Worm (Caenorhabditis elegans) whole organism, young adult: ENCODE measurements around the gene F35F10.1.

Experiments
- B0336.3 ChIP-seq: fragments of 200-800 bp; sonication (Bioruptor generic); IDR thresholded peaks from 2 replicates; pipeline ENCODE4 v1.3.6; 2022; ENCODE audit warnings: missing genetic modification characterization, missing compliant biosample characterization
- C06A6.2 ChIP-seq: fragments of 200-800 bp; sonication (Bioruptor generic); conservative IDR thresholded peaks from 2 replicates; pipeline ENCODE4 v1.3.6; 2022; ENCODE audit warnings: missing genetic modification characterization, missing compliant biosample characterization
- C17E4.6 ChIP-seq: fragments of 200-800 bp; sonication (Bioruptor generic); IDR thresholded peaks from 2 replicates; pipeline ENCODE4 v1.3.6; 2022; ENCODE audit warnings: missing genetic modification reagents, missing genetic modification characterization, missing compliant biosample characterization
- D2030.7 ChIP-seq: fragments of 200-800 bp; sonication (Bioruptor generic); IDR thresholded peaks from 2 replicates; pipeline ENCODE4 v1.3.6; 2022; ENCODE audit warnings: missing genetic modification reagents, missing genetic modification characterization, missing compliant biosample characterization
- F33H1.4 ChIP-seq: fragments of 200-800 bp; sonication (Bioruptor generic); IDR thresholded peaks from 2 replicates; pipeline ENCODE4 v1.3.6; 2022; ENCODE audit warnings: missing genetic modification reagents, missing genetic modification characterization, missing compliant biosample characterization
- F49E8.2 ChIP-seq: sonication (generic microtip); optimal IDR thresholded peaks from 3 replicates; lab custom pipeline; 2017; ENCODE audit warnings: missing genetic modification characterization, mild to moderate bottlenecking, missing compliant biosample characterization, antibody characterized with exemption, moderate library complexity; ENCODE audit not compliant: insufficient read depth
- F52B5.7 ChIP-seq: sonication (generic microtip); optimal IDR thresholded peaks from 2 replicates; lab custom pipeline; 2016; ENCODE audit warnings: mild to moderate bottlenecking, missing genetic modification characterization, missing compliant biosample characterization
- F55B11.4 ChIP-seq: sonication (generic microtip); optimal IDR thresholded peaks from 2 replicates; lab custom pipeline; 2016; ENCODE audit warnings: missing compliant biosample characterization, missing genetic modification characterization, borderline replicate concordance; ENCODE audit not compliant: insufficient read depth
- Y67H2A.10 ChIP-seq: fragments of 200-800 bp; sonication (Bioruptor generic); conservative IDR thresholded peaks from 2 replicates; pipeline ENCODE4 v1.3.6; 2022; ENCODE audit warnings: missing genetic modification reagents, missing genetic modification characterization, missing compliant biosample characterization
- Y79H2A.3 ChIP-seq: fragments of 200-800 bp; sonication (Bioruptor generic); conservative IDR thresholded peaks from 2 replicates; pipeline ENCODE4 v1.3.6; 2022; ENCODE audit warnings: missing genetic modification reagents, missing genetic modification characterization, missing compliant biosample characterization
- Y95B8A.8 ChIP-seq: fragments of 200-800 bp; sonication (Bioruptor generic); IDR thresholded peaks from 2 replicates; pipeline ENCODE4 v1.3.6; 2022; ENCODE audit warnings: missing genetic modification reagents, missing genetic modification characterization, missing compliant biosample characterization
- attf-3 ChIP-seq: fragments of 200-800 bp; sonication (Bioruptor generic); conservative IDR thresholded peaks from 2 replicates; pipeline ENCODE4 v1.3.6; 2022; ENCODE audit warnings: missing genetic modification reagents, missing genetic modification characterization, missing compliant biosample characterization
- bed-2 ChIP-seq: fragments of 200-800 bp; sonication (Bioruptor generic); IDR thresholded peaks from 2 replicates; pipeline ENCODE4 v1.3.6; 2022; ENCODE audit warnings: missing genetic modification reagents, missing genetic modification characterization, missing compliant biosample characterization
- ccch-3 ChIP-seq: fragments of 200-800 bp; sonication (Bioruptor generic); optimal IDR thresholded peaks from 2 replicates; lab custom pipeline; 2018; ENCODE audit warnings: mild to moderate bottlenecking, missing genetic modification characterization, missing compliant biosample characterization
- ceh-40 ChIP-seq: fragments of 200-800 bp; sonication (Bioruptor generic); IDR thresholded peaks from 2 replicates; pipeline ENCODE4 v1.3.6; 2022; ENCODE audit warnings: missing genetic modification characterization, missing compliant biosample characterization
- ceh-79 ChIP-seq: sonication (generic microtip); optimal IDR thresholded peaks from 2 replicates; lab custom pipeline; 2017; ENCODE audit warnings: mild to moderate bottlenecking, missing genetic modification characterization, missing compliant biosample characterization
- egl-18 ChIP-seq: fragments of 200-800 bp; sonication (Bioruptor generic); IDR thresholded peaks from 2 replicates; pipeline ENCODE4 v1.3.6; 2022; ENCODE audit warnings: missing genetic modification reagents, missing genetic modification characterization, missing compliant biosample characterization
- egrh-3 ChIP-seq: fragments of 200-800 bp; sonication (Bioruptor generic); IDR thresholded peaks from 2 replicates; pipeline ENCODE4 v1.3.6; 2022; ENCODE audit warnings: missing genetic modification reagents, missing genetic modification characterization, missing compliant biosample characterization
- ekl-4 ChIP-seq: fragments of 200-800 bp; sonication (Bioruptor generic); IDR thresholded peaks from 2 replicates; pipeline ENCODE4 v1.3.6; 2022; ENCODE audit warnings: missing genetic modification reagents, missing genetic modification characterization, missing compliant biosample characterization
- fkh-3 ChIP-seq: sonication (generic microtip); optimal IDR thresholded peaks from 2 replicates; lab custom pipeline; 2016; ENCODE audit warnings: mild to moderate bottlenecking, missing genetic modification characterization, missing compliant biosample characterization
- hmg-20 ChIP-seq: fragments of 200-800 bp; sonication (Bioruptor generic); IDR thresholded peaks from 2 replicates; pipeline ENCODE4 v1.3.6; 2022; ENCODE audit warnings: missing genetic modification reagents, missing genetic modification characterization, missing compliant biosample characterization
- let-607 ChIP-seq, 2 experiments: fragments of 200-800 bp in 1 of 2; sonication (Bioruptor generic) in 1 of 2; sonication (generic microtip) in 1 of 2; optimal IDR thresholded peaks; 2 replicates each; lab custom pipeline; 2016 to 2018; ENCODE audit warnings: mild to moderate bottlenecking in 2 of 2, missing compliant biosample characterization in 2 of 2, missing genetic modification characterization in 2 of 2, moderate library complexity in 2 of 2, missing genotype in 1 of 2
- lir-1 ChIP-seq: fragments of 200-800 bp; sonication (Bioruptor generic); conservative IDR thresholded peaks from 2 replicates; pipeline ENCODE4 v1.3.6; 2022; ENCODE audit warnings: missing genetic modification reagents, missing genetic modification characterization, missing compliant biosample characterization
- lsl-1 ChIP-seq: fragments of 200-800 bp; sonication (Bioruptor generic); optimal IDR thresholded peaks from 2 replicates; lab custom pipeline; 2018; ENCODE audit warnings: mild to moderate bottlenecking, missing genetic modification characterization, moderate library complexity, missing compliant biosample characterization
- madf-3 ChIP-seq: fragments of 200-800 bp; sonication (Bioruptor generic); IDR thresholded peaks from 2 replicates; pipeline ENCODE4 v1.3.6; 2022; ENCODE audit warnings: missing genetic modification reagents, missing genetic modification characterization, missing compliant biosample characterization
- madf-8 ChIP-seq: fragments of 200-800 bp; sonication (Bioruptor generic); conservative IDR thresholded peaks from 2 replicates; pipeline ENCODE4 v1.3.6; 2022; ENCODE audit warnings: missing genetic modification reagents, missing genetic modification characterization, missing compliant biosample characterization
- mes-4 ChIP-seq: sonication (generic microtip); optimal IDR thresholded peaks from 2 replicates; lab custom pipeline; 2016; ENCODE audit warnings: missing genotype, missing genetic modification characterization, missing compliant biosample characterization
- nfya-2 ChIP-seq: fragments of 200-800 bp; sonication (Bioruptor generic); IDR thresholded peaks from 2 replicates; pipeline ENCODE4 v1.3.6; 2022; ENCODE audit warnings: missing genetic modification reagents, missing genetic modification characterization, missing compliant biosample characterization
- nhr-80 ChIP-seq: sonication (generic microtip); optimal IDR thresholded peaks from 2 replicates; lab custom pipeline; 2016; ENCODE audit warnings: missing genetic modification characterization, missing compliant biosample characterization
- rec-8 ChIP-seq, 2 experiments: sonication (generic microtip); optimal IDR thresholded peaks; 2 replicates each; lab custom pipeline; 2016; ENCODE audit warnings: mild to moderate bottlenecking in 2 of 2, missing genetic modification characterization in 2 of 2, missing genetic modification reagents in 2 of 2, missing genotype in 2 of 2, missing biosample characterization in 1 of 2, missing compliant biosample characterization in 1 of 2, moderate library complexity in 1 of 2
- sdz-38 ChIP-seq: sonication (generic microtip); optimal IDR thresholded peaks from 2 replicates; lab custom pipeline; 2016; ENCODE audit warnings: missing genotype, missing genetic modification characterization, missing compliant biosample characterization
- sea-2 ChIP-seq: fragments of 200-800 bp; sonication (Bioruptor generic); IDR thresholded peaks from 2 replicates; pipeline ENCODE4 v1.3.6; 2022; ENCODE audit warnings: missing genetic modification characterization, missing compliant biosample characterization
- snpc-4 ChIP-seq, 5 experiments: fragments of 150-350 bp in 1 of 5; sonication (generic microtip) in 4 of 5; optimal IDR thresholded peaks; 2 replicates each; lab custom pipeline; 2014 to 2018; ENCODE audit warnings: missing genetic modification characterization in 5 of 5, missing biosample characterization in 3 of 5, antibody characterized with exemption in 2 of 5, mild to moderate bottlenecking in 2 of 5, missing compliant biosample characterization in 2 of 5, missing genotype in 2 of 5, moderate library complexity in 2 of 5, missing genetic modification reagents in 1 of 5
- sptf-2 ChIP-seq: fragments of 200-800 bp; sonication (Bioruptor generic); optimal IDR thresholded peaks from 2 replicates; lab custom pipeline; 2018; ENCODE audit warnings: mild to moderate bottlenecking, missing genetic modification characterization, missing compliant biosample characterization
- unc-130 ChIP-seq: sonication (generic microtip); optimal IDR thresholded peaks from 2 replicates; lab custom pipeline; 2016; ENCODE audit warnings: missing genetic modification reagents, missing genetic modification characterization, missing compliant biosample characterization
- unc-62 ChIP-seq: fragments of 150-350 bp; optimal IDR thresholded peaks from 2 replicates; lab custom pipeline; 2014; ENCODE audit warnings: missing biosample characterization, missing genetic modification reagents, missing genetic modification characterization
- ztf-25 ChIP-seq: fragments of 200-800 bp; sonication (Bioruptor generic); IDR thresholded peaks from 2 replicates; pipeline ENCODE4 v1.3.6; 2022; ENCODE audit warnings: missing genetic modification reagents, missing genetic modification characterization, missing compliant biosample characterization
- ztf-26 ChIP-seq: sonication (generic microtip); optimal IDR thresholded peaks from 2 replicates; lab custom pipeline; 2017; ENCODE audit warnings: missing genetic modification characterization, missing compliant biosample characterization

Gene F35F10.1

ce11 chrV:3280009-3280408 lies 36.1 kb upstream of the F35F10.1 start, which contains the start of gene T28A11.2:
TSS of gene T28A11.2 (plus strand) at chrV:3280379.
- TF ChIP-seq hmg-20 (no peak), ekl-4 (GFP tag; lab: Robert Waterston, UW) (no peak), fkh-3 (tag; lab: Kevin White, UChicago) (no peak), attf-3 (GFP tag; lab: Robert Waterston, UW) (no peak), C17E4.6 (no peak), rec-8 (tag; optimal IDR thresholded peaks at IDR 0.05; lab: Kevin White, UChicago) (no peak), B0336.3 (GFP tag; lab: Robert Waterston, UW) (no peak), C06A6.2 (GFP tag; lab: Robert Waterston, UW) (no peak), egrh-3 (GFP tag; lab: Robert Waterston, UW) (no peak), lsl-1 (GFP tag; lab: Kevin White, UChicago) (no peak), nhr-80 (tag; lab: Kevin White, UChicago) (no peak), bed-2 (no peak), Y67H2A.10 (GFP tag; lab: Robert Waterston, UW) (no peak), egl-18 (GFP tag; lab: Robert Waterston, UW) (no peak)

- TF ChIP-seq unc-130 (GFP tag; lab: Kevin White, UChicago) (no peak), madf-3 (GFP tag; lab: Robert Waterston, UW) (0 out of 2 replicates have a peak, but pooled peaks have one; percentile 28)
Measured at ce11 chrV:3281523-3281922, 34.6 kb upstream of the F35F10.1 start, which contains the start of gene T28A11.25. TSS of gene T28A11.25 (plus strand) at chrV:3281823.

ce11 chrV:3282957-3283356 lies 33.1 kb upstream of the F35F10.1 start, which contains the start of gene str-64:
TSS of gene str-64 (plus strand) at chrV:3283257.
- no peak for TF ChIP-seq ztf-26 (tag; lab: Kevin White, UChicago)
- TF ChIP-seq mes-4 (tag; lab: Kevin White, UChicago) = no peak
- TF ChIP-seq sptf-2 (GFP tag; lab: Kevin White, UChicago) = no peak
- no peak for TF ChIP-seq ceh-40 (GFP tag; lab: Robert Waterston, UW)
- TF ChIP-seq ztf-25 (GFP tag; lab: Robert Waterston, UW) = no peak
- TF ChIP-seq ccch-3 (GFP tag; lab: Kevin White, UChicago) = no peak
- TF ChIP-seq snpc-4 (GFP tag; optimal IDR thresholded peaks at IDR 0.05; lab: Kevin White, UChicago) = no peak
- TF ChIP-seq snpc-4 (tag; optimal IDR thresholded peaks at IDR 0.05; lab: Kevin White, UChicago) = no peak
- no peak for TF ChIP-seq ekl-4 (GFP tag; lab: Robert Waterston, UW)
- no peak for TF ChIP-seq let-607 (tag; optimal IDR thresholded peaks at IDR 0.05; lab: Kevin White, UChicago)
- no peak for TF ChIP-seq F33H1.4 (GFP tag; lab: Robert Waterston, UW)
- no peak for TF ChIP-seq Y95B8A.8 (GFP tag; lab: Robert Waterston, UW)
- TF ChIP-seq F49E8.2 = no peak

DNA sequence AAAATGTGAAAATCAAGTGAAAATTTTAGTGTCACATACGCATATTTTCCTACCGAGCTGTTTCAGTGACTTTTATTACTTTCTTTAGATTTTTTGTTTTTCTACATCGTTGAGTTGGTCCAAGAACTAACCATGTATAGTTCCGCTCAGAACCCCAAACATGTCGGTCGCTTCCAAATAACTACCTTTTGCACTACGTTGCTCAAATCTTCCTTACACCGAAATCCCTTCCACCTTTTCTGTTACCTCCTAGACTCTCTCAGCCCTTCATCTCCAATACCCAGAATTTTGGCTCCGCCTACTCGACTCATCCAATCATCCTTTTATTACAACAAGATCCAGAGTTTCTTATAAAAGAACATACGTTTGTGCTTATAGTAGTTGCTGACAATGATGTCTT lies 31.5 kb upstream of the F35F10.1 start, which contains the start of gene F35F10.5:
F35F10.5 (plus strand) TSS at position 301 of the 400 bp plus-strand sequence.
- TF ChIP-seq sea-2 (GFP tag; lab: Robert Waterston, UW) = no peak
- no peak for TF ChIP-seq Y79H2A.3 (GFP tag; lab: Robert Waterston, UW)
- TF ChIP-seq D2030.7 (GFP tag; lab: Robert Waterston, UW) = no peak
- no peak for TF ChIP-seq F52B5.7 (tag; lab: Kevin White, UChicago)
- TF ChIP-seq lir-1 = no peak
- TF ChIP-seq unc-62 (GFP tag; lab: Kevin White, UChicago) = no peak
- no peak for TF ChIP-seq madf-8 (GFP tag; lab: Robert Waterston, UW)
- TF ChIP-seq ceh-79 (tag; lab: Kevin White, UChicago) = no peak
- TF ChIP-seq nhr-80 (tag; lab: Kevin White, UChicago) = no peak
- no peak for TF ChIP-seq hmg-20
- no peak for TF ChIP-seq nfya-2 (GFP tag; lab: Robert Waterston, UW)
- TF ChIP-seq sdz-38 (tag; lab: Kevin White, UChicago) = no peak
- no peak for TF ChIP-seq ceh-40 (GFP tag; lab: Robert Waterston, UW)
- no peak for TF ChIP-seq F55B11.4 (tag; lab: Kevin White, UChicago)
